Worm (Caenorhabditis elegans): Measurements from ENCODE around the gene rop-1.

Gene rop-1

DNA sequence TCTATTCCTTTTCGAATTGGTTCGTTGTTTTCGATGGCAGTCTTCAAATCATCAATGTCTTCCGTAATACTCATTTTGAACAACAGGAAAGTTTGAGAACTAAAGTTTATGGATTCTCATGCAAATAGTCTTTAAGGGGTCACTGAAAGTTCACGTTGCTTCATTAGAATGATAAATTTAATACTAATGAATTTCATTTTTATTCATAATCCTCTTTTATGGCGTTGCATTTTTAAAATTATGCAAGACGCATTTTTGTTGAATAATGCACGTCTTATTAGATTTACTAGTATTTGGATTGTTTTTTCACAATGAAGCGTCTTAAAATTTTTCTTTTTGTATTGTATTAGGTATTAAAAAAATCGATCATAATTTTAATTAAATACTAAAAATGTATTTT lies 11.8 kb downstream of the rop-1 start, which contains the start of gene C12D8.9:
TSS of gene C12D8.9 (minus strand) at position 101 of the 400 bp plus-strand sequence.
- TF ChIP-seq skn-1 (tag; optimal IDR thresholded peaks at IDR 0.05) (no peak), Y55F3AM.14 (GFP tag; optimal IDR thresholded peaks at IDR 0.05) (no peak), F13H6.1 (tag; optimal IDR thresholded peaks at IDR 0.05) (no peak), nhr-129 (tag; optimal IDR thresholded peaks at IDR 0.05) (no peak), ztf-4 (tag; optimal IDR thresholded peaks at IDR 0.05) (no peak), C34F6.9 (tag; optimal IDR thresholded peaks at IDR 0.05) (no peak), blmp-1 (tag; optimal IDR thresholded peaks at IDR 0.05; ENCODE audit: insufficient read depth) (no peak), nhr-6 (tag; optimal IDR thresholded peaks at IDR 0.05) (no peak), ztf-11 (tag; optimal IDR thresholded peaks at IDR 0.05) (no peak), ztf-1 (GFP tag; conservative IDR thresholded peaks at IDR 0.05) (no peak), nhr-11 (tag; optimal IDR thresholded peaks at IDR 0.05) (no peak), crh-2 (tag; optimal IDR thresholded peaks at IDR 0.05) (no peak), ceh-16 (tag; optimal IDR thresholded peaks at IDR 0.05) (no peak), ZK546.5 (tag; optimal IDR thresholded peaks at IDR 0.05) (no peak), mdl-1 (tag; optimal IDR thresholded peaks at IDR 0.05) (no peak), gmeb-1 (tag; optimal IDR thresholded peaks at IDR 0.05) (no peak), sma-9 (GFP tag; optimal IDR thresholded peaks at IDR 0.05) (no peak), sma-9 (tag; optimal IDR thresholded peaks at IDR 0.05) (no peak), peb-1 (tag; optimal IDR thresholded peaks at IDR 0.05) (no peak), lin-13 (GFP tag; optimal IDR thresholded peaks at IDR 0.05) (no peak), nhr-77 (tag; optimal IDR thresholded peaks at IDR 0.05) (no peak)

DNA sequence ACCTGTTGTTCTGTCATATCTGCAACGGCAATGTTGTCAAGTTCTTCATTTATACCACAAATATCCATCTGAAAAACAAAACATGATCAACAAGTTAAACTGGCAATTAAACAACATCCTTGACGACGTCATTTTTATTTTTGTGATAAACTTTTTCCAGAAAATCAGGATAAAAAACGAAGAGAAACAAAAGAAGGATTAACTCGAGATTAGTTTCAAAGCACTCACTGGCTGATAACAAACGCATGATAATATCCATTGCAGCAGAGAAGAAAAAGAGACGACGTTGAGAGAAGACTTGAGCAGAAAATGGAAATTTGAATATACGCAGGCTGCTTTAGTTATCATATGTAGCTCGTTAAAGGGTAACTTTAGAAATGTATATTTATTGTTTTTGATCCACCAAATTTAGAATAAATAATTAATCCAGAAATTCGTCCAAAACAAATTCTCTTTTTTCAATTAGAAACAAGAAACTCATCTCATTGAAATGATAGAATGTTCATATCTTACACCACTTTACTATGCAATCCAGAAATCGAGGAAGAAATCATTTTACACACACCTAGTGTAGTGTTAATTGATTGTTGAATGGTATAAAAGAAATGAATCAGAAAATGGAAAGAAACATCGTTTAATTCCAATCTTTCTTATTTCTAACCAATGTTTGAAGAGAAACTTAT lies 13.6 kb downstream of the rop-1 start, which contains the start of the genes C12D8.21 and col-148:
TSS of gene C12D8.21 (minus strand) at position 68 of the 683 bp plus-strand sequence.
TSS of gene col-148 (plus strand) at position 633 of the 683 bp plus-strand sequence.
- no peak for TF ChIP-seq C34F6.9 (tag; optimal IDR thresholded peaks at IDR 0.05)
- TF ChIP-seq nhr-23 (tag; optimal IDR thresholded peaks at IDR 0.05) = no peak
- TF ChIP-seq ama-1 (optimal IDR thresholded peaks at IDR 0.05) = no peak
- no peak for TF ChIP-seq crh-2 (tag; optimal IDR thresholded peaks at IDR 0.05)
- no peak for TF ChIP-seq nhr-21 (tag; optimal IDR thresholded peaks at IDR 0.05)
- no peak for TF ChIP-seq nhr-77 (tag; optimal IDR thresholded peaks at IDR 0.05)
- no peak for TF ChIP-seq nhr-237 (tag; optimal IDR thresholded peaks at IDR 0.05)
- no peak for TF ChIP-seq ztf-4 (tag; optimal IDR thresholded peaks at IDR 0.05)
- no peak for TF ChIP-seq F13H6.1 (tag; optimal IDR thresholded peaks at IDR 0.05)
- TF ChIP-seq unc-62 (GFP tag; optimal IDR thresholded peaks at IDR 0.05) = no peak
- TF ChIP-seq fos-1 (tag; optimal IDR thresholded peaks at IDR 0.05) = no peak
- no peak for TF ChIP-seq sem-4 (tag; optimal IDR thresholded peaks at IDR 0.05)
- no peak for TF ChIP-seq Y55F3AM.14 (GFP tag; optimal IDR thresholded peaks at IDR 0.05)
- no peak for TF ChIP-seq nhr-11 (tag; optimal IDR thresholded peaks at IDR 0.05)

DNA sequence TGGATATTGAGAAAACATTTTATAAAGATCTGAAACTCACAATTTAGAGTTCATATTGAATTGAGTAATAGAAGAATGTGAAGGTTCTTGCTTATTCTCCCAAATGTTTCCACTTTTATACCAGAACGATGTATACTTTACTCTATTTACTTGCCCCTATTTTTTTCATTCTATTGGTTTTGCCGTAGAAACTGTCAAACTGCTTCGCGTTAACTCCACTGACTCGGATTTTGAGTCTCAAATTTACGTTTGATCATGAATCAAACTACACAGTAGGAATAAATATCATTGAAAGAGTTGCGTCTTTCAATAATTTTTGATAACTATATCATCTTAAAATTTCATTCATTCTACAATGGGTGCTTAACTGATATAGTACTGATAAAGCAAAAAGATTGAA lies 15.0 kb downstream of the rop-1 start, which contains the start of gene fipr-8:
TSS of gene fipr-8 (minus strand) at position 101 of the 400 bp plus-strand sequence.
- no peak for TF ChIP-seq dmd-4 (tag; optimal IDR thresholded peaks at IDR 0.05)
- TF ChIP-seq lsy-2 (tag; optimal IDR thresholded peaks at IDR 0.05) = no peak

DNA sequence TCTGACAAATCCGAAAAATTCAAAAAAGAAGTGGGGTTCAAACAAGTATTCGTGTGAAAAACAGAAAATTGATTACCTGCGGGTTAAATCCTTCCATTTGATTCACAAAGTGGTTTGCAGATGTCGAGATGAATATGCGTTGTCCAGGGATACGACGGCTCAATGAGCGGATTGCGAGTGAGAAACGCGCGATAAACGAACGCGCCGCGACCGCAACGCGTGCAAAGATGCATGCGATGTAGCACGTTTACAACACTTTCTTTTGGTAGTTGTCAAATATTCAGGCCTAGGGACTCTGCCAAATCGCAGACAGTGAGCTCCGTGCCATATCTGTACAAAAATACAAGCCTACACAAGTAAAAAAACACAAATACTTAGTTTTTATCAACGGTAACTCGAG lies 16.2 kb downstream of the rop-1 start, which contains the start of gene fubl-1:
TSS of gene fubl-1 (minus strand) at position 202 of the 400 bp plus-strand sequence.
- TF ChIP-seq sma-9 (GFP tag; optimal IDR thresholded peaks at IDR 0.05) = no peak
- no peak for TF ChIP-seq sma-9 (tag; optimal IDR thresholded peaks at IDR 0.05)
- no peak for TF ChIP-seq nhr-12 (tag; optimal IDR thresholded peaks at IDR 0.05)
- TF ChIP-seq skn-1 (tag; optimal IDR thresholded peaks at IDR 0.05) = no peak
- TF ChIP-seq nhr-23 (tag; optimal IDR thresholded peaks at IDR 0.05) = no peak
- TF ChIP-seq ama-1 (optimal IDR thresholded peaks at IDR 0.05) = peak; percentile 29
- no peak for TF ChIP-seq ceh-16 (tag; optimal IDR thresholded peaks at IDR 0.05)
- TF ChIP-seq nhr-21 (tag; optimal IDR thresholded peaks at IDR 0.05) = no peak
- peak; percentile 64 for TF ChIP-seq lin-11 (tag; optimal IDR thresholded peaks at IDR 0.05)
- no peak for TF ChIP-seq ceh-82 (tag; optimal IDR thresholded peaks at IDR 0.05)
- no peak for TF ChIP-seq mab-5 (tag; optimal IDR thresholded peaks at IDR 0.05)
- TF ChIP-seq elt-3 (tag; optimal IDR thresholded peaks at IDR 0.05) = no peak
- TF ChIP-seq lin-39 (tag; optimal IDR thresholded peaks at IDR 0.05) = no peak
- no peak for TF ChIP-seq elt-1 (tag; optimal IDR thresholded peaks at IDR 0.05)
- no peak for TF ChIP-seq sem-4 (tag; optimal IDR thresholded peaks at IDR 0.05)
- no peak for TF ChIP-seq unc-39 (tag; optimal IDR thresholded peaks at IDR 0.05)
- no peak for TF ChIP-seq ztf-4 (tag; optimal IDR thresholded peaks at IDR 0.05)
- no peak for TF ChIP-seq egl-27 (tag; optimal IDR thresholded peaks at IDR 0.05)
- TF ChIP-seq nhr-25 (tag; optimal IDR thresholded peaks at IDR 0.05) = no peak
- TF ChIP-seq Y55F3AM.14 (GFP tag; optimal IDR thresholded peaks at IDR 0.05) = no peak
- no peak for TF ChIP-seq nhr-11 (tag; optimal IDR thresholded peaks at IDR 0.05)
- peak; percentile 50 for TF ChIP-seq C34F6.9 (tag; optimal IDR thresholded peaks at IDR 0.05)
- TF ChIP-seq nhr-237 (tag; optimal IDR thresholded peaks at IDR 0.05) = no peak
- no peak for TF ChIP-seq nhr-6 (tag; optimal IDR thresholded peaks at IDR 0.05)
- TF ChIP-seq blmp-1 (tag; optimal IDR thresholded peaks at IDR 0.05; ENCODE audit: insufficient read depth) = no peak
- no peak for TF ChIP-seq nhr-77 (tag; optimal IDR thresholded peaks at IDR 0.05)
- no peak for TF ChIP-seq dmd-4 (tag; optimal IDR thresholded peaks at IDR 0.05)
- no peak for TF ChIP-seq lin-13 (GFP tag; optimal IDR thresholded peaks at IDR 0.05)
- no peak for TF ChIP-seq alr-1 (tag; optimal IDR thresholded peaks at IDR 0.05)
- TF ChIP-seq aly-2 (tag; optimal IDR thresholded peaks at IDR 0.05) = no peak
- peak; percentile 33 for TF ChIP-seq unc-55 (GFP tag; optimal IDR thresholded peaks at IDR 0.05)
- no peak for TF ChIP-seq ztf-1 (GFP tag; conservative IDR thresholded peaks at IDR 0.05)
- TF ChIP-seq R02D3.7 (tag; optimal IDR thresholded peaks at IDR 0.05) = no peak
- no peak for TF ChIP-seq zag-1 (tag; optimal IDR thresholded peaks at IDR 0.05)
